Worm (Caenorhabditis elegans) whole organism, late embryonic: ENCODE results near the gene C05G5.2.

ENCODE experiments used
- C08G9.2 ChIP-seq: sonication (generic microtip); optimal IDR thresholded peaks from 2 replicates; lab custom pipeline; 2016; ENCODE audit warnings: mild to moderate bottlenecking, missing genetic modification characterization, moderate library complexity, missing compliant biosample characterization
- C38D4.7 ChIP-seq: fragments of 200-800 bp; sonication (Bioruptor generic); optimal IDR thresholded peaks from 2 replicates; lab custom pipeline; 2018; ENCODE audit warnings: mild to moderate bottlenecking, missing genetic modification characterization, moderate library complexity, missing compliant biosample characterization
- K09A11.1 ChIP-seq: sonication (generic microtip); optimal IDR thresholded peaks from 2 replicates; lab custom pipeline; 2017; ENCODE audit warnings: antibody characterized with exemption, mild to moderate bottlenecking, missing genetic modification characterization, missing compliant biosample characterization; ENCODE audit not compliant: insufficient read depth
- T23F11.4 ChIP-seq: fragments of 200-800 bp; sonication (Bioruptor generic); optimal IDR thresholded peaks from 2 replicates; lab custom pipeline; 2018; ENCODE audit warnings: mild to moderate bottlenecking, missing genetic modification characterization, missing compliant biosample characterization
- Y22D7AL.16 ChIP-seq: sonication (generic microtip); optimal IDR thresholded peaks from 2 replicates; lab custom pipeline; 2016; ENCODE audit warnings: missing genetic modification characterization, missing compliant biosample characterization
- ceh-14 ChIP-seq: sonication (generic microtip); optimal IDR thresholded peaks from 2 replicates; lab custom pipeline; 2016; ENCODE audit warnings: missing genotype, missing genetic modification characterization, missing compliant biosample characterization
- ceh-18 ChIP-seq: sonication (generic microtip); optimal IDR thresholded peaks from 2 replicates; lab custom pipeline; 2016; ENCODE audit warnings: missing genetic modification characterization, missing compliant biosample characterization
- ceh-2 ChIP-seq: sonication (generic microtip); optimal IDR thresholded peaks from 2 replicates; lab custom pipeline; 2016; ENCODE audit warnings: missing genotype, missing genetic modification characterization, missing compliant biosample characterization
- ceh-22 ChIP-seq: sonication (generic microtip); optimal IDR thresholded peaks from 2 replicates; lab custom pipeline; 2017; ENCODE audit warnings: missing biosample characterization, missing genetic modification characterization
- ceh-24 ChIP-seq: sonication (generic microtip); optimal IDR thresholded peaks from 2 replicates; lab custom pipeline; 2016; ENCODE audit warnings: mild to moderate bottlenecking, missing genetic modification characterization, missing compliant biosample characterization
- ceh-31 ChIP-seq: sonication (generic microtip); optimal IDR thresholded peaks from 2 replicates; lab custom pipeline; 2016; ENCODE audit warnings: missing genetic modification characterization, missing compliant biosample characterization
- ceh-34 ChIP-seq: sonication (generic microtip); optimal IDR thresholded peaks from 2 replicates; lab custom pipeline; 2016; ENCODE audit warnings: mild to moderate bottlenecking, missing genetic modification characterization, missing compliant biosample characterization
- ceh-45 ChIP-seq: fragments of 200-800 bp; sonication (Bioruptor generic); IDR thresholded peaks from 2 replicates; pipeline ENCODE4 v1.3.6; 2022; ENCODE audit warnings: missing genetic modification reagents, missing genetic modification characterization, missing compliant biosample characterization
- ceh-48 ChIP-seq: sonication (generic microtip); optimal IDR thresholded peaks from 2 replicates; lab custom pipeline; 2016; ENCODE audit warnings: missing genetic modification characterization, inconsistent platforms, missing compliant biosample characterization
- ceh-6 ChIP-seq: fragments of 200-800 bp; sonication (Bioruptor generic); optimal IDR thresholded peaks from 2 replicates; lab custom pipeline; 2018; ENCODE audit warnings: mild to moderate bottlenecking, missing genetic modification characterization, missing compliant biosample characterization
- ceh-9 ChIP-seq: sonication (generic microtip); optimal IDR thresholded peaks from 2 replicates; lab custom pipeline; 2016; ENCODE audit warnings: mild to moderate bottlenecking, missing genetic modification characterization, inconsistent platforms, missing compliant biosample characterization
- che-1 ChIP-seq: sonication (generic microtip); optimal IDR thresholded peaks from 2 replicates; lab custom pipeline; 2016; ENCODE audit warnings: mild to moderate bottlenecking, missing genetic modification characterization, missing compliant biosample characterization
- dmd-4 ChIP-seq: sonication (generic microtip); optimal IDR thresholded peaks from 2 replicates; lab custom pipeline; 2016; ENCODE audit warnings: borderline replicate concordance, missing genetic modification characterization, missing compliant biosample characterization
- dve-1 ChIP-seq: sonication (generic microtip); optimal IDR thresholded peaks from 2 replicates; lab custom pipeline; 2017; ENCODE audit warnings: antibody characterized with exemption, mild to moderate bottlenecking, missing genetic modification characterization, missing compliant biosample characterization
- elt-2 ChIP-seq: sonication (generic microtip); optimal IDR thresholded peaks from 2 replicates; lab custom pipeline; 2016; ENCODE audit warnings: missing genetic modification reagents, missing genetic modification characterization, missing compliant biosample characterization
- fax-1 ChIP-seq: sonication (generic microtip); optimal IDR thresholded peaks from 2 replicates; lab custom pipeline; 2016; ENCODE audit warnings: missing genotype, missing genetic modification characterization, missing compliant biosample characterization
- gmeb-2 ChIP-seq: sonication (generic microtip); optimal IDR thresholded peaks from 2 replicates; lab custom pipeline; 2016; ENCODE audit warnings: missing genetic modification characterization, inconsistent platforms, missing compliant biosample characterization
- hlh-6 ChIP-seq: sonication (generic microtip); optimal IDR thresholded peaks from 2 replicates; lab custom pipeline; 2016; ENCODE audit warnings: missing genotype, missing genetic modification characterization, missing compliant biosample characterization
- mec-3 ChIP-seq: sonication (generic microtip); optimal IDR thresholded peaks from 2 replicates; lab custom pipeline; 2016; ENCODE audit warnings: borderline replicate concordance, missing genetic modification characterization, missing compliant biosample characterization
- nfya-1 ChIP-seq: sonication (generic microtip); optimal IDR thresholded peaks from 2 replicates; lab custom pipeline; 2017; ENCODE audit warnings: missing genetic modification characterization, mild to moderate bottlenecking, missing compliant biosample characterization, antibody characterized with exemption, moderate library complexity
- nhr-11 ChIP-seq: fragments of 150-350 bp; optimal IDR thresholded peaks from 2 replicates; lab custom pipeline; 2014; ENCODE audit warnings: missing biosample characterization, missing genetic modification characterization
- pat-9 ChIP-seq: fragments of 200-800 bp; sonication (Bioruptor generic); optimal IDR thresholded peaks from 2 replicates; lab custom pipeline; 2018; ENCODE audit warnings: mild to moderate bottlenecking, missing genetic modification characterization, moderate library complexity, missing compliant biosample characterization
- pha-2 ChIP-seq: sonication (generic microtip); optimal IDR thresholded peaks from 2 replicates; lab custom pipeline; 2017; ENCODE audit warnings: mild to moderate bottlenecking, missing genetic modification characterization, missing compliant biosample characterization
- pha-4 ChIP-seq: fragments of 150-350 bp; optimal IDR thresholded peaks from 2 replicates; lab custom pipeline; 2018; ENCODE audit warnings: missing biosample characterization, missing genetic modification reagents, missing genetic modification characterization
- pqm-1 ChIP-seq: sonication (generic microtip); optimal IDR thresholded peaks from 2 replicates; lab custom pipeline; 2016; ENCODE audit warnings: missing genetic modification characterization, missing compliant biosample characterization
- pros-1 ChIP-seq: fragments of 150-350 bp; optimal IDR thresholded peaks from 2 replicates; lab custom pipeline; 2014; ENCODE audit warnings: missing biosample characterization, missing genetic modification reagents, missing genetic modification characterization
- rnt-1 ChIP-seq: sonication (generic microtip); optimal IDR thresholded peaks from 2 replicates; lab custom pipeline; 2016; ENCODE audit warnings: missing genetic modification characterization, missing compliant biosample characterization
- sdc-2 ChIP-seq: sonication (generic microtip); optimal IDR thresholded peaks from 2 replicates; lab custom pipeline; 2016; ENCODE audit warnings: missing genotype, missing genetic modification characterization, missing compliant biosample characterization
- sox-4 ChIP-seq: sonication (generic microtip); optimal IDR thresholded peaks from 2 replicates; lab custom pipeline; 2017; ENCODE audit warnings: mild to moderate bottlenecking, missing genetic modification characterization, inconsistent platforms, missing compliant biosample characterization
- syd-9 ChIP-seq: sonication (generic microtip); optimal IDR thresholded peaks from 2 replicates; lab custom pipeline; 2016; ENCODE audit warnings: mild to moderate bottlenecking, missing genetic modification characterization, moderate library complexity, missing compliant biosample characterization
- tbx-7 ChIP-seq: sonication (generic microtip); optimal IDR thresholded peaks from 2 replicates; lab custom pipeline; 2016; ENCODE audit warnings: missing genotype, missing genetic modification characterization, missing compliant biosample characterization
- unc-3 ChIP-seq, 2 experiments: fragments of 200-800 bp in 1 of 2; sonication (Bioruptor generic) in 1 of 2; sonication (generic microtip) in 1 of 2; conservative IDR thresholded peaks in 1 of 2; optimal IDR thresholded peaks in 1 of 2; 2 replicates each; pipeline versions ENCODE4 v1.3.6 to Lab custom; 2016 to 2022; ENCODE audit warnings: missing compliant biosample characterization in 2 of 2, missing genetic modification characterization in 2 of 2, missing genetic modification reagents in 1 of 2
- unc-42 ChIP-seq: sonication (generic microtip); optimal IDR thresholded peaks from 2 replicates; lab custom pipeline; 2016; ENCODE audit warnings: missing genotype, missing genetic modification characterization, missing compliant biosample characterization
- unc-55 ChIP-seq: sonication (generic microtip); optimal IDR thresholded peaks from 2 replicates; lab custom pipeline; 2017; ENCODE audit warnings: missing biosample characterization, missing genetic modification reagents, missing genetic modification characterization
- ztf-16 ChIP-seq: sonication (generic microtip); optimal IDR thresholded peaks from 2 replicates; lab custom pipeline; 2017; ENCODE audit warnings: missing genetic modification characterization, missing compliant biosample characterization

Gene C05G5.2

ce11 chrX:14709591-14709990 lies 37.5 kb upstream of the C05G5.2 start:
- TF ChIP-seq pros-1 (tag; lab: Kevin White, UChicago) = no peak
- no peak for TF ChIP-seq ztf-16 (tag; lab: Kevin White, UChicago)
- no peak for TF ChIP-seq unc-3 (GFP tag; conservative IDR thresholded peaks at IDR 0.05; lab: Robert Waterston, UW)
- TF ChIP-seq unc-3 (tag; optimal IDR thresholded peaks at IDR 0.05; lab: Kevin White, UChicago) = no peak
- no peak for TF ChIP-seq pat-9
- no peak for TF ChIP-seq dmd-4 (tag; lab: Kevin White, UChicago)
- TF ChIP-seq C38D4.7 = no peak
- no peak for TF ChIP-seq ceh-6
- no peak for TF ChIP-seq che-1 (tag; lab: Kevin White, UChicago)
- TF ChIP-seq ceh-2 (tag; lab: Kevin White, UChicago) = no peak
- TF ChIP-seq pha-4 (tag; lab: Kevin White, UChicago) = no peak
- no peak for TF ChIP-seq Y22D7AL.16 (tag; lab: Kevin White, UChicago)
- no peak for TF ChIP-seq ceh-22 (tag; lab: Kevin White, UChicago)
- TF ChIP-seq sox-4 = no peak
- TF ChIP-seq K09A11.1 (tag; lab: Kevin White, UChicago) = no peak
- TF ChIP-seq hlh-6 = no peak
- no peak for TF ChIP-seq ceh-18 (tag; lab: Kevin White, UChicago)

ce11 chrX:14711168-14711629 lies 35.9 kb upstream of the C05G5.2 start, which contains the start of gene atrn-1:
TSS of gene atrn-1 (plus strand) at chrX:14711579.
- peak; percentile 48 for TF ChIP-seq ceh-48
- no peak for TF ChIP-seq ceh-14
- TF ChIP-seq mec-3 (tag; lab: Kevin White, UChicago) = no peak
- no peak for TF ChIP-seq gmeb-2 (tag; lab: Kevin White, UChicago)
- no peak for TF ChIP-seq unc-55 (GFP tag; lab: Kevin White, UChicago)
- no peak for TF ChIP-seq ceh-22 (tag; lab: Kevin White, UChicago)
- TF ChIP-seq ceh-31 (tag; lab: Kevin White, UChicago) = peak; percentile 44
- TF ChIP-seq dve-1 (tag; lab: Kevin White, UChicago) = no peak
- TF ChIP-seq Y22D7AL.16 (tag; lab: Kevin White, UChicago) = no peak
- TF ChIP-seq ztf-16 (tag; lab: Kevin White, UChicago) = no peak
- TF ChIP-seq ceh-9 = no peak
- TF ChIP-seq T23F11.4 (GFP tag; lab: Kevin White, UChicago) = no peak

- TF ChIP-seq ceh-34 (tag; lab: Kevin White, UChicago) (no peak), pha-2 (tag; lab: Kevin White, UChicago) (no peak), nhr-11 (tag; lab: Kevin White, UChicago) (no peak), syd-9 (tag; lab: Kevin White, UChicago) (no peak), rnt-1 (no peak), tbx-7 (tag; lab: Kevin White, UChicago) (no peak), fax-1 (no peak), ceh-45 (GFP tag; lab: Robert Waterston, UW) (no peak), unc-42 (tag; lab: Kevin White, UChicago) (no peak), nfya-1 (no peak), ceh-14 (no peak), sdc-2 (tag; lab: Kevin White, UChicago) (no peak), elt-2 (tag; lab: Kevin White, UChicago) (no peak), ceh-22 (tag; lab: Kevin White, UChicago) (no peak), ceh-6 (no peak), C08G9.2 (tag; lab: Kevin White, UChicago) (no peak), pqm-1 (no peak), ceh-24 (tag; lab: Kevin White, UChicago) (no peak)
- TF ChIP-seq, all 69 proteins: peak for 0
Measured at ce11 chrX:14715459-14715858, 31.6 kb upstream of the C05G5.2 start.
